Worm (Caenorhabditis elegans): ENCODE results near the gene tcer-1.
A peak's percentile ranks its signal among the peaks of the same experiment; 100 is the strongest.

Gene tcer-1

ce11 chrII:7057860-7058259, 8.0 kb upstream of the tcer-1 start, which contains the start of gene cth-2:
TSS of gene cth-2 (minus strand) at chrII:7057960.
- TF ChIP-seq flt-1 (GFP tag; IDR thresholded peaks at IDR 0.05), result no peak

- no peak for TF ChIP-seq klf-2 (GFP tag; conservative IDR thresholded peaks at IDR 0.05)
- no peak for TF ChIP-seq flt-1 (GFP tag; IDR thresholded peaks at IDR 0.05)
- TF ChIP-seq ztf-29 (GFP tag; IDR thresholded peaks at IDR 0.05), result no peak
- TF ChIP-seq ztf-23 (GFP tag; IDR thresholded peaks at IDR 0.05), result no peak
- TF ChIP-seq T22C8.4 (GFP tag; IDR thresholded peaks at IDR 0.05), result no peak
- no peak for TF ChIP-seq med-1 (GFP tag; optimal IDR thresholded peaks at IDR 0.05; ENCODE audit: insufficient read depth)
- no peak for TF ChIP-seq tab-1 (GFP tag; IDR thresholded peaks at IDR 0.05)
- no peak for TF ChIP-seq cog-1 (tag; optimal IDR thresholded peaks at IDR 0.05)
- no peak for TF ChIP-seq ref-1 (GFP tag; conservative IDR thresholded peaks at IDR 0.05)
These were observed 6.5 kb upstream of the tcer-1 start for ce11 chrII:7056328-7056727.

DNA sequence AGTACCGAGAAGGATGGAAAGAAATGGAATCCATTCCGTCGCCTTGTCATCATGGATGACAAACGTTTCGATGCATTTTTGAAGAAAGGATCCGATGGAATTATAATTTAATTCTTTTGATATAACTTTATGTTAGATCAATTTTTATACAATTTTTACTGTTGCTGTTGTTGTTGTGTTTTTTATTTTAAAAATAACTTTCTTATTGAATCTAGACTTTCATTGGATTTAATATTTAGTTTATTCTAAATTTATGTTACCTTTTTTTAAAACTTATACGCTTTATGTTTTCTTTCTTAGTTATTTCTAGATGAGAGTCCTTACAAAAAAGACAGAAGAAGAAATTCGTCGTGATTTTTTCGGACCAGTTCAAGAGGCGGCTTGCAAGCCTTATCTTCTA, 5.1 kb upstream of the tcer-1 start, which contains the start of gene ZK1127.3:
Gene ZK1127.3 (plus strand): TSS at position 301 of the 400 bp plus-strand sequence.
- no peak for TF ChIP-seq ztf-23 (GFP tag; IDR thresholded peaks at IDR 0.05)
- no peak for TF ChIP-seq T22C8.4 (GFP tag; IDR thresholded peaks at IDR 0.05)

- TF ChIP-seq med-1 (GFP tag; optimal IDR thresholded peaks at IDR 0.05; ENCODE audit: insufficient read depth) (no peak), cog-1 (tag; optimal IDR thresholded peaks at IDR 0.05) (no peak), flt-1 (GFP tag; IDR thresholded peaks at IDR 0.05) (no peak), ztf-23 (GFP tag; IDR thresholded peaks at IDR 0.05) (no peak), T22C8.4 (GFP tag; IDR thresholded peaks at IDR 0.05) (no peak), ztf-29 (GFP tag; IDR thresholded peaks at IDR 0.05) (no peak), klf-2 (GFP tag; conservative IDR thresholded peaks at IDR 0.05) (no peak), ref-1 (GFP tag; conservative IDR thresholded peaks at IDR 0.05) (no peak), tab-1 (GFP tag; IDR thresholded peaks at IDR 0.05) (no peak)
These were observed 3.8 kb upstream of the tcer-1 start, which contains the start of gene ZK1127.4 for ce11 chrII:7053649-7054048. TSS of gene ZK1127.4 (plus strand) at chrII:7053949.

ce11 chrII:7053001-7053400, 3.1 kb upstream of the tcer-1 start, which contains the start of gene ZK1127.13:
TSS of gene ZK1127.13 (plus strand) at chrII:7053301.
- TF ChIP-seq med-1 (GFP tag; optimal IDR thresholded peaks at IDR 0.05; ENCODE audit: insufficient read depth) (no peak), ztf-29 (GFP tag; IDR thresholded peaks at IDR 0.05) (no peak), cog-1 (tag; optimal IDR thresholded peaks at IDR 0.05) (no peak), tab-1 (GFP tag; IDR thresholded peaks at IDR 0.05) (no peak), ztf-23 (GFP tag; IDR thresholded peaks at IDR 0.05) (no peak), T22C8.4 (GFP tag; IDR thresholded peaks at IDR 0.05) (no peak), flt-1 (GFP tag; IDR thresholded peaks at IDR 0.05) (no peak), ref-1 (GFP tag; conservative IDR thresholded peaks at IDR 0.05) (no peak), klf-2 (GFP tag; conservative IDR thresholded peaks at IDR 0.05) (no peak)

- TF ChIP-seq ztf-29 (GFP tag; IDR thresholded peaks at IDR 0.05) (no peak), ztf-23 (GFP tag; IDR thresholded peaks at IDR 0.05) (no peak), cog-1 (tag; optimal IDR thresholded peaks at IDR 0.05) (no peak), med-1 (GFP tag; optimal IDR thresholded peaks at IDR 0.05; ENCODE audit: insufficient read depth) (no peak)
These were observed 1.9 kb upstream of the tcer-1 start, which contains the start of gene ZK1127.12 for ce11 chrII:7051778-7052177. TSS of gene ZK1127.12 (plus strand) at chrII:7052078.

DNA sequence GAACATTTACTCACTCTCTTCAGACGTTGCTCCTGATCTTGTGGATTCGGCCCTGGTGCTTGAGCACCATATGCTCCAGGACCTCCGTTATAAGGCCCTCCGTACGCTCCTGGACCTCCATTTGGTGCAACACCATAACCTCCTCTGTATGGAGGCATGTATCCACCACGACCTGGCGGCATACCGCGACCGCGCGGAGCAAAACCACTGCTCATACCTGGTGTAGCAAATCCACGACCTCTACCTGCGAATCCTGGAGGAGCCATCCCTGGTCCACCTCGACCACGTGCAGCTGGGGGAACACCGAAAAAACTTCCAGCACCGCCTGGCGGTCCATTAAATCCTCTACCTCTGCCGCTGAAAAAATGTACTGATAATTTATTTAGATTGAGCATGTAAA, 401 bp downstream of the tcer-1 start:
- TF ChIP-seq tab-1 (GFP tag; IDR thresholded peaks at IDR 0.05) (0 out of 2 replicates have a peak, but pooled peaks have one; percentile 59), T22C8.4 (GFP tag; IDR thresholded peaks at IDR 0.05) (no peak), med-1 (GFP tag; optimal IDR thresholded peaks at IDR 0.05; ENCODE audit: insufficient read depth) (no peak)

- 0 out of 2 replicates have a peak, but pooled peaks have one; percentile 34 for TF ChIP-seq ref-1 (GFP tag; conservative IDR thresholded peaks at IDR 0.05)
- TF ChIP-seq ztf-23 (GFP tag; IDR thresholded peaks at IDR 0.05), result peak; percentile 49; the same call in 1 of the 2 replicates
- 0 out of 2 replicates have a peak, but pooled peaks have one; percentile 19 for TF ChIP-seq klf-2 (GFP tag; conservative IDR thresholded peaks at IDR 0.05)
- peak; percentile 15; the same call in 1 of the 2 replicates for TF ChIP-seq tab-1 (GFP tag; IDR thresholded peaks at IDR 0.05)
- peak; percentile 72; the same call in 1 of the 2 replicates for TF ChIP-seq flt-1 (GFP tag; IDR thresholded peaks at IDR 0.05)
These were observed 7.8 kb downstream of the tcer-1 start for ce11 chrII:7042090-7042489.

DNA sequence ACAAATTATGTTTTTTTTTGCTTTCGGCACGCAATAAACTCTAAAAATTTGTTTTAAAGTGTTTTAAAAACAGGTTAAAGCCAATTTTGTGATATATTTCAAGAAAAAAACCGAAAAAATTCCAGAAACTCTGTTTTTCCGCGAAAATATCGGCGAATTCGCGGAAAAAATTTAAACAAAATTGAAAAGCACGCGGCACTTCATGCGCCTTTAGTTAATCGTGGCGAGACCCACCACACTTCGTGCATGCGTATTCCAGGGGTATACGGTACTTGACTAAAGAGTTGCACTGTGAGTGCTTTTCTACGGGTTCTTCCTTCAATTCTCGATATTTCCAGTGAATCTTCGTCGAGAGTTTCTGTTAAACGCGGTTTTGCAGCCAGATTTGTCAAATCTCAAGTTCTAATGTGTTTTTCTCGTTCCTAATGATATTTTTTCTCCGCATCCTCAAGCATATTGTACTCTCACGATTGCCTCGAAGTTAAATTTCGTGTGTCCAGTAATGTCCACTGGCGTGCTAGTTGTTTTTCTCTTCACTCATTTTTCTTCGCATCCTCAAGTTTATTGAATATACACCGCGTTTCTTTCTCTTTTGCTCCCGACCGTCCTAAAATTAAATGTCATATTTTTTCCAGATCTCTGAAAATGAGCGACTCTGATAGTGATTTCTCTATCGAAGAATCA, 12.1 kb downstream of the tcer-1 start, which contains the start of gene cin-4:
Gene cin-4 (plus strand): TSS at position 634 of the 684 bp plus-strand sequence.
- TF ChIP-seq med-1 (GFP tag; optimal IDR thresholded peaks at IDR 0.05; ENCODE audit: insufficient read depth) (no peak), klf-2 (GFP tag; conservative IDR thresholded peaks at IDR 0.05) (no peak), ztf-29 (GFP tag; IDR thresholded peaks at IDR 0.05) (no peak), ref-1 (GFP tag; conservative IDR thresholded peaks at IDR 0.05) (no peak), cog-1 (tag; optimal IDR thresholded peaks at IDR 0.05) (no peak), flt-1 (GFP tag; IDR thresholded peaks at IDR 0.05) (no peak), T22C8.4 (GFP tag; IDR thresholded peaks at IDR 0.05) (no peak), tab-1 (GFP tag; IDR thresholded peaks at IDR 0.05) (no peak), ztf-23 (GFP tag; IDR thresholded peaks at IDR 0.05) (no peak)

DNA sequence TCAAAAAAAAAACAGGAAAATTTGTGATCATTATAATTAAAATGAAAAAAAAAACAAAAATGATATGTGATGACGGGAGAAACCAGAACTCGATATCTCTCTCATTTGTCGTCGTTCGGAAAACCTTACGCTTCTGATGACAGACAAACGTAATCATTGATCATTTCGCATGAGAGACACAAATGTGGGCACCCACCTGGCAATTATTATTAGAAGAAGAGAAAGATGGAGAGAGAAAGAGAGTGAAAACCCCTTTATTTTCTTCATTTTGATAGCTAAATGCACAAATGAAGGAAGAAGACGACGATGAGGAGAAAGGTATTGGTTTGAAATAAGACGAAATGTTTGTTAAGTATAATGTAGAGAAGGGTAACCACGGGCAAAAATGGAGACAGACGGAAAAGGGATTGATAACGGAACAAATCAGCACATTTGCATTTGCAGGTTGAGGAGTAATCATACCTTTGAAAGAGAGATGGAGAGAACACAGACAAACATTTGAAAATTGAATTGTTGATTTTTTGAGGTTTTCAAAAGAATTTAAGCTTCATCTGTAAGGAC, 18.7 kb downstream of the tcer-1 start:
- TF ChIP-seq klf-2 (GFP tag; conservative IDR thresholded peaks at IDR 0.05), result no peak
- TF ChIP-seq cog-1 (tag; optimal IDR thresholded peaks at IDR 0.05), result no peak
- TF ChIP-seq flt-1 (GFP tag; IDR thresholded peaks at IDR 0.05), result no peak
- TF ChIP-seq tab-1 (GFP tag; IDR thresholded peaks at IDR 0.05), result no peak
- TF ChIP-seq T22C8.4 (GFP tag; IDR thresholded peaks at IDR 0.05), result no peak
- no peak for TF ChIP-seq med-1 (GFP tag; optimal IDR thresholded peaks at IDR 0.05; ENCODE audit: insufficient read depth)
- no peak for TF ChIP-seq ztf-29 (GFP tag; IDR thresholded peaks at IDR 0.05)
- no peak for TF ChIP-seq ref-1 (GFP tag; conservative IDR thresholded peaks at IDR 0.05)
- TF ChIP-seq ztf-23 (GFP tag; IDR thresholded peaks at IDR 0.05), result no peak

All from whole organism, midembryonic.